Worm (Caenorhabditis elegans) whole organism, young adult: ENCODE measurements around the gene ttn-1.

ENCODE experiments used
- B0019.2 ChIP-seq: fragments of 200-800 bp; sonication (Bioruptor generic); conservative IDR thresholded peaks from 2 replicates; pipeline ENCODE4 v1.3.6; 2022; ENCODE audit warnings: missing genetic modification reagents, missing genetic modification characterization, missing compliant biosample characterization
- B0035.1 ChIP-seq: sonication (generic microtip); optimal IDR thresholded peaks from 2 replicates; lab custom pipeline; 2016; ENCODE audit warnings: missing genetic modification characterization, mild to moderate bottlenecking, missing compliant biosample characterization, missing genotype, missing genetic modification reagents
- B0261.1 ChIP-seq: sonication (generic microtip); optimal IDR thresholded peaks from 2 replicates; lab custom pipeline; 2016; ENCODE audit warnings: mild to moderate bottlenecking, missing genetic modification characterization, moderate library complexity, missing compliant biosample characterization
- B0336.3 ChIP-seq: fragments of 200-800 bp; sonication (Bioruptor generic); IDR thresholded peaks from 2 replicates; pipeline ENCODE4 v1.3.6; 2022; ENCODE audit warnings: missing genetic modification characterization, missing compliant biosample characterization
- C17E4.6 ChIP-seq: fragments of 200-800 bp; sonication (Bioruptor generic); IDR thresholded peaks from 2 replicates; pipeline ENCODE4 v1.3.6; 2022; ENCODE audit warnings: missing genetic modification reagents, missing genetic modification characterization, missing compliant biosample characterization
- F10E7.11 ChIP-seq: sonication (generic microtip); optimal IDR thresholded peaks from 2 replicates; lab custom pipeline; 2017; ENCODE audit warnings: mild to moderate bottlenecking, missing genetic modification characterization, moderate library complexity, missing compliant biosample characterization
- F22D6.2 ChIP-seq: sonication (generic microtip); optimal IDR thresholded peaks from 2 replicates; lab custom pipeline; 2016; ENCODE audit warnings: mild to moderate bottlenecking, missing genetic modification characterization, missing compliant biosample characterization
- F39B2.1 ChIP-seq: fragments of 200-800 bp; sonication (Bioruptor generic); IDR thresholded peaks from 2 replicates; pipeline ENCODE4 v1.3.6; 2022; ENCODE audit warnings: missing genetic modification reagents, missing genetic modification characterization, missing compliant biosample characterization
- F57A8.1 ChIP-seq: fragments of 200-800 bp; sonication (Bioruptor generic); optimal IDR thresholded peaks from 2 replicates; lab custom pipeline; 2018; ENCODE audit warnings: mild to moderate bottlenecking, missing genetic modification characterization, moderate library complexity, missing compliant biosample characterization
- Y53F4B.3 ChIP-seq: fragments of 200-800 bp; sonication (Bioruptor generic); IDR thresholded peaks from 2 replicates; pipeline ENCODE4 v1.3.6; 2022; ENCODE audit warnings: missing genetic modification reagents, missing genetic modification characterization, missing compliant biosample characterization
- Y53G8AR.9 ChIP-seq: fragments of 200-800 bp; sonication (Bioruptor generic); conservative IDR thresholded peaks from 2 replicates; pipeline ENCODE4 v1.3.6; 2022; ENCODE audit warnings: missing genetic modification reagents, missing genetic modification characterization, missing compliant biosample characterization
- Y56A3A.18 ChIP-seq: fragments of 200-800 bp; sonication (Bioruptor generic); IDR thresholded peaks from 2 replicates; pipeline ENCODE4 v1.3.6; 2022; ENCODE audit warnings: missing genetic modification reagents, missing genetic modification characterization, missing compliant biosample characterization
- Y95B8A.8 ChIP-seq: fragments of 200-800 bp; sonication (Bioruptor generic); IDR thresholded peaks from 2 replicates; pipeline ENCODE4 v1.3.6; 2022; ENCODE audit warnings: missing genetic modification reagents, missing genetic modification characterization, missing compliant biosample characterization
- aptf-2 ChIP-seq: fragments of 200-800 bp; sonication (Bioruptor generic); conservative IDR thresholded peaks from 2 replicates; pipeline ENCODE4 v1.3.6; 2022; ENCODE audit warnings: missing genetic modification reagents, missing genetic modification characterization, missing compliant biosample characterization
- atf-7 ChIP-seq: sonication (generic microtip); optimal IDR thresholded peaks from 2 replicates; lab custom pipeline; 2017; ENCODE audit warnings: mild to moderate bottlenecking, missing genetic modification characterization, missing compliant biosample characterization
- attf-3 ChIP-seq: fragments of 200-800 bp; sonication (Bioruptor generic); conservative IDR thresholded peaks from 2 replicates; pipeline ENCODE4 v1.3.6; 2022; ENCODE audit warnings: missing genetic modification reagents, missing genetic modification characterization, missing compliant biosample characterization
- bed-1 ChIP-seq: fragments of 200-800 bp; sonication (Bioruptor generic); IDR thresholded peaks from 2 replicates; pipeline ENCODE4 v1.3.6; 2022; ENCODE audit warnings: missing genetic modification reagents, missing genetic modification characterization, missing compliant biosample characterization
- cebp-1 ChIP-seq, 2 experiments: fragments of 200-800 bp in 1 of 2; sonication (Bioruptor generic) in 1 of 2; sonication (generic microtip) in 1 of 2; IDR thresholded peaks in 1 of 2; optimal IDR thresholded peaks in 1 of 2; 2 replicates each; pipeline versions ENCODE4 v1.3.6 to Lab custom; 2017 to 2022; ENCODE audit warnings: missing compliant biosample characterization in 2 of 2, missing genetic modification characterization in 2 of 2, mild to moderate bottlenecking in 1 of 2, missing genetic modification reagents in 1 of 2, moderate library complexity in 1 of 2
- cebp-2 ChIP-seq: fragments of 200-800 bp; sonication (Bioruptor generic); IDR thresholded peaks from 2 replicates; pipeline ENCODE4 v1.3.6; 2022; ENCODE audit warnings: missing genetic modification characterization, missing compliant biosample characterization
- ets-4 ChIP-seq: fragments of 200-800 bp; sonication (Bioruptor generic); optimal IDR thresholded peaks from 2 replicates; lab custom pipeline; 2018; ENCODE audit warnings: mild to moderate bottlenecking, missing genetic modification characterization, missing compliant biosample characterization
- fkh-3 ChIP-seq: sonication (generic microtip); optimal IDR thresholded peaks from 2 replicates; lab custom pipeline; 2016; ENCODE audit warnings: mild to moderate bottlenecking, missing genetic modification characterization, missing compliant biosample characterization
- hlh-12 ChIP-seq: sonication (generic microtip); optimal IDR thresholded peaks from 2 replicates; lab custom pipeline; 2016; ENCODE audit warnings: missing genetic modification characterization, missing compliant biosample characterization
- hlh-26 ChIP-seq: fragments of 200-800 bp; sonication (Bioruptor generic); conservative IDR thresholded peaks from 2 replicates; pipeline ENCODE4 v1.3.6; 2022; ENCODE audit warnings: missing genetic modification reagents, missing genetic modification characterization, missing compliant biosample characterization
- hmg-1.2 ChIP-seq: fragments of 200-800 bp; sonication (Bioruptor generic); IDR thresholded peaks from 2 replicates; pipeline ENCODE4 v1.3.6; 2022; ENCODE audit warnings: missing genetic modification reagents, missing genetic modification characterization, missing compliant biosample characterization
- hmg-20 ChIP-seq: fragments of 200-800 bp; sonication (Bioruptor generic); IDR thresholded peaks from 2 replicates; pipeline ENCODE4 v1.3.6; 2022; ENCODE audit warnings: missing genetic modification reagents, missing genetic modification characterization, missing compliant biosample characterization
- hrde-1 ChIP-seq: sonication (generic microtip); optimal IDR thresholded peaks from 2 replicates; lab custom pipeline; 2016; ENCODE audit warnings: missing genetic modification characterization, mild to moderate bottlenecking, missing compliant biosample characterization, moderate library complexity, missing genotype, missing genetic modification reagents, borderline replicate concordance
- lin-35 ChIP-seq, 3 experiments: fragments of 150-350 bp in 2 of 3; sonication (generic microtip) in 1 of 3; optimal IDR thresholded peaks; 2 replicates each; lab custom pipeline; 2014 to 2018; ENCODE audit warnings: missing biosample characterization in 3 of 3, missing genetic modification characterization in 3 of 3, missing genetic modification reagents in 3 of 3
- lin-54 ChIP-seq: fragments of 200-800 bp; sonication (Bioruptor generic); optimal IDR thresholded peaks from 2 replicates; lab custom pipeline; 2018; ENCODE audit warnings: mild to moderate bottlenecking, missing genetic modification characterization, missing compliant biosample characterization
- lsl-1 ChIP-seq: fragments of 200-800 bp; sonication (Bioruptor generic); optimal IDR thresholded peaks from 2 replicates; lab custom pipeline; 2018; ENCODE audit warnings: mild to moderate bottlenecking, missing genetic modification characterization, moderate library complexity, missing compliant biosample characterization
- madf-6 ChIP-seq: fragments of 200-800 bp; sonication (Bioruptor generic); IDR thresholded peaks from 2 replicates; pipeline ENCODE4 v1.3.6; 2022; ENCODE audit warnings: missing genetic modification reagents, missing genetic modification characterization, missing compliant biosample characterization
- mes-4 ChIP-seq: sonication (generic microtip); optimal IDR thresholded peaks from 2 replicates; lab custom pipeline; 2016; ENCODE audit warnings: missing genotype, missing genetic modification characterization, missing compliant biosample characterization
- nfyb-1 ChIP-seq: fragments of 200-800 bp; sonication (Bioruptor generic); IDR thresholded peaks from 2 replicates; pipeline ENCODE4 v1.3.6; 2022; ENCODE audit warnings: missing genetic modification reagents, missing genetic modification characterization, missing compliant biosample characterization
- nhr-27 ChIP-seq: fragments of 200-800 bp; sonication (Bioruptor generic); optimal IDR thresholded peaks from 2 replicates; lab custom pipeline; 2018; ENCODE audit warnings: mild to moderate bottlenecking, missing genetic modification characterization, moderate library complexity, missing compliant biosample characterization
- nhr-80 ChIP-seq: sonication (generic microtip); optimal IDR thresholded peaks from 2 replicates; lab custom pipeline; 2016; ENCODE audit warnings: missing genetic modification characterization, missing compliant biosample characterization
- pbrm-1 ChIP-seq: fragments of 200-800 bp; sonication (Bioruptor generic); IDR thresholded peaks from 2 replicates; pipeline ENCODE4 v1.3.6; 2022; ENCODE audit warnings: missing genetic modification reagents, missing genetic modification characterization, missing compliant biosample characterization
- pha-4 ChIP-seq: fragments of 150-350 bp; sonication (generic microtip); optimal IDR thresholded peaks from 2 replicates; lab custom pipeline; 2014; ENCODE audit warnings: missing biosample characterization, missing genetic modification reagents, missing genetic modification characterization
- rcor-1 ChIP-seq: fragments of 200-800 bp; sonication (Bioruptor generic); IDR thresholded peaks from 2 replicates; pipeline ENCODE4 v1.3.6; 2022; ENCODE audit warnings: missing genetic modification reagents, missing genetic modification characterization, missing compliant biosample characterization
- repo-1 ChIP-seq: sonication (generic microtip); optimal IDR thresholded peaks from 2 replicates; lab custom pipeline; 2017; ENCODE audit warnings: mild to moderate bottlenecking, missing genetic modification characterization, missing compliant biosample characterization
- snpc-1.3 ChIP-seq: sonication (generic microtip); optimal IDR thresholded peaks from 2 replicates; lab custom pipeline; 2017; ENCODE audit warnings: missing genetic modification characterization, mild to moderate bottlenecking, missing compliant biosample characterization, antibody characterized with exemption, moderate library complexity, missing genotype, missing genetic modification reagents; ENCODE audit not compliant: insufficient read depth
- snpc-4 ChIP-seq, 5 experiments: fragments of 150-350 bp in 1 of 5; sonication (generic microtip) in 4 of 5; optimal IDR thresholded peaks; 2 replicates each; lab custom pipeline; 2014 to 2018; ENCODE audit warnings: missing genetic modification characterization in 5 of 5, missing biosample characterization in 3 of 5, antibody characterized with exemption in 2 of 5, mild to moderate bottlenecking in 2 of 5, missing compliant biosample characterization in 2 of 5, missing genotype in 2 of 5, moderate library complexity in 2 of 5, missing genetic modification reagents in 1 of 5
- somi-1 ChIP-seq: fragments of 200-800 bp; sonication (Bioruptor generic); optimal IDR thresholded peaks from 2 replicates; lab custom pipeline; 2018; ENCODE audit warnings: mild to moderate bottlenecking, missing genetic modification characterization, missing compliant biosample characterization
- tbp1 ChIP-seq: fragments of 200-800 bp; sonication (Bioruptor generic); optimal IDR thresholded peaks from 2 replicates; lab custom pipeline; 2018; ENCODE audit warnings: mild to moderate bottlenecking, missing genetic modification characterization, missing compliant biosample characterization
- xnd-1 ChIP-seq: sonication (generic microtip); optimal IDR thresholded peaks from 2 replicates; lab custom pipeline; 2016; ENCODE audit warnings: missing genotype, missing genetic modification reagents, missing genetic modification characterization, missing compliant biosample characterization
- zim-3 ChIP-seq: sonication (generic microtip); optimal IDR thresholded peaks from 2 replicates; lab custom pipeline; 2017; ENCODE audit warnings: mild to moderate bottlenecking, missing genetic modification characterization, moderate library complexity, missing compliant biosample characterization
- ztf-28 ChIP-seq: fragments of 200-800 bp; sonication (Bioruptor generic); IDR thresholded peaks from 2 replicates; pipeline ENCODE4 v1.3.6; 2022; ENCODE audit warnings: missing genetic modification reagents, missing genetic modification characterization, missing compliant biosample characterization

Gene ttn-1

DNA sequence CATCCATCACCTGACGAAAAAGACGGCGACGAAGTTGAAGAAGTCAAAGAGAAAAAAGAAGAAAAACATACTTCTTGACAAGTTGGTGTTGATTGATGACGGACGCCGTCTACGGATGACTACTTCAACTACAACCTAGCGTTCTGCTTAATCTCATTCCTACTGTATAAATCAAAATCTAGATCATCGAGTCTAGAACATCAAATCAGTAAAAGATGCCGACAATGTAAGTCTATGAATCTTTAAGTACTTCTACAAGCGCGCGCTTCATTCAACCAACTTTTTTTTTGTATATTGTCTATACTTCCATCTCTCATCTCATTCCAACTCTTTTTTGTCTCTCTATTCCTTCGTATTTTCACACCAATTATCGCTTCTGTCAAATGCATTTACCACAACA is 67.0 kb downstream of the ttn-1 start:
- no peak for TF ChIP-seq nfyb-1
- TF ChIP-seq cebp-2 (GFP tag; lab: Robert Waterston, UW): 0 out of 2 replicates have a peak, but pooled peaks have one; percentile 46

DNA sequence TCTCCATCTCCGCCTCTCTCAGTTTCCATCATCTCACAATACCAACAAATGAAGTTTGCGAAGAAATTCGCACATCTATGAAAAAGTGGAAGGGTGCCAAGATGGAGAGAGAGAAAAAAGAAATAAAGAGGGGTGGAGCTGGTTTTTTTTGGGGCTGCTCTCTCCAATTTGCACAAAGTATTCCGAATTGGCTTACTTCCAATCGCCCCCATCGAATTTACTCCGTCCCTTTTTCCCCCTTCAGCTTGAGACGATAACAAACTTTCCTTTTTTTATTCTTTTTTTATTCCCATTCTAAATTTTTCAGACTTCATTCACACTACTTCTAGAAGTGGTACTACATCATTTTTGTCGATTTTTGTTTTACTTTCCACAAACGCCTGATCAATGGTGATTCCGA is 71.3 kb downstream of the ttn-1 start, which contains the start of gene exp-2:
exp-2 (plus strand) TSS at position 301 of the 400 bp plus-strand sequence.
- TF ChIP-seq snpc-1.3: no peak
- no peak for TF ChIP-seq C17E4.6 (GFP tag; lab: Robert Waterston, UW)
- TF ChIP-seq pha-4: no peak
- no peak for TF ChIP-seq hmg-1.2
- TF ChIP-seq ets-4 (GFP tag; lab: Kevin White, UChicago): no peak
- no peak for TF ChIP-seq mes-4
- no peak for TF ChIP-seq bed-1
- TF ChIP-seq tbp1 (GFP tag; lab: Kevin White, UChicago): no peak
- TF ChIP-seq attf-3: no peak
- no peak for TF ChIP-seq cebp-1 (GFP tag; IDR thresholded peaks at IDR 0.05; lab: Robert Waterston, UW)
- no peak for TF ChIP-seq cebp-1 (tag; optimal IDR thresholded peaks at IDR 0.05; lab: Kevin White, UChicago)
- TF ChIP-seq atf-7 (tag; lab: Kevin White, UChicago): no peak
- TF ChIP-seq madf-6 (GFP tag; lab: Robert Waterston, UW): no peak
- TF ChIP-seq Y53G8AR.9 (GFP tag; lab: Robert Waterston, UW): no peak
- no peak for TF ChIP-seq aptf-2
- TF ChIP-seq Y56A3A.18 (GFP tag; lab: Robert Waterston, UW): no peak
- TF ChIP-seq F22D6.2: no peak

- no peak for TF ChIP-seq xnd-1 (tag; lab: Kevin White, UChicago)
- no peak for TF ChIP-seq Y53F4B.3 (GFP tag; lab: Robert Waterston, UW)
- TF ChIP-seq B0336.3 (GFP tag; lab: Robert Waterston, UW): no peak
- no peak for TF ChIP-seq hmg-20 (GFP tag; lab: Robert Waterston, UW)
- no peak for TF ChIP-seq snpc-1.3
- TF ChIP-seq B0019.2: no peak
- TF ChIP-seq B0261.1 (tag; lab: Kevin White, UChicago): no peak
- TF ChIP-seq lsl-1 (GFP tag; lab: Kevin White, UChicago): no peak
- no peak for TF ChIP-seq ztf-28 (GFP tag; lab: Robert Waterston, UW)
- no peak for TF ChIP-seq repo-1 (tag; lab: Kevin White, UChicago)
- TF ChIP-seq pbrm-1 (GFP tag; lab: Robert Waterston, UW): no peak
- TF ChIP-seq Y95B8A.8 (GFP tag; lab: Robert Waterston, UW): no peak
- TF ChIP-seq somi-1: no peak
- no peak for TF ChIP-seq hrde-1 (tag; lab: Kevin White, UChicago)
- no peak for TF ChIP-seq F57A8.1
- TF ChIP-seq F39B2.1 (GFP tag; lab: Robert Waterston, UW): no peak
These were observed 74.1 kb downstream of the ttn-1 start for ce11 chrV:6128355-6128754.

DNA sequence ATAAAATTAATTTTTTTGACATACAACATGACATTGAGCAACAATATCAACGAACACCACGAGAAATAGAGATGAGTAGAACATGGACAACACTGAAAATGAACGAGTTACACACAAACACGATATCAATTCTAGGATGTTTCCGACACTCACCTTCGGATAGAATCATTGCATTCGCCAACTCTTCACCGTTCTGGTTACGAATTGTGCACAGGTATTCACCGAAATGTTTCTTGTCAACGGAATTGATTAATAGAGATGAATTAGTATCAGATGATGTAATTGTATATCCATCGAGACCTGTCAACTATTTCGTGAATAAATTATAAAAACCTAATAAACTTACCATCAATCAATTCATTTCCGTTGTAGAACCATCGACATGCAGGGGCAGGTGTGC is 80.8 kb downstream of the ttn-1 start:
- TF ChIP-seq Y53F4B.3 (GFP tag; lab: Robert Waterston, UW) (no peak), Y53G8AR.9 (GFP tag; lab: Robert Waterston, UW) (no peak), fkh-3 (no peak), B0035.1 (tag; lab: Kevin White, UChicago) (no peak), rcor-1 (GFP tag; lab: Robert Waterston, UW) (no peak), nhr-80 (tag; lab: Kevin White, UChicago) (no peak), ztf-28 (GFP tag; lab: Robert Waterston, UW) (no peak), hlh-12 (tag; lab: Kevin White, UChicago) (no peak), F10E7.11 (no peak), Y95B8A.8 (GFP tag; lab: Robert Waterston, UW) (no peak), nhr-27 (tag; lab: Kevin White, UChicago) (no peak), snpc-4 (GFP tag; optimal IDR thresholded peaks at IDR 0.05; lab: Kevin White, UChicago) (no peak), snpc-4 (tag; optimal IDR thresholded peaks at IDR 0.05; lab: Kevin White, UChicago) (no peak), lin-54 (GFP tag; lab: Kevin White, UChicago) (no peak), hlh-26 (GFP tag; lab: Robert Waterston, UW) (no peak), lin-35 (GFP tag; optimal IDR thresholded peaks at IDR 0.05; lab: Kevin White, UChicago) (no peak), zim-3 (tag; lab: Kevin White, UChicago) (no peak)
